Worm (Caenorhabditis elegans): ENCODE measurements around the gene mob-3.
"Not testable (repeated sequence)": the region's sequence is repeated elsewhere in the genome, so short reads cannot be mapped to it uniquely, and the experiment has no call there.

DNA sequence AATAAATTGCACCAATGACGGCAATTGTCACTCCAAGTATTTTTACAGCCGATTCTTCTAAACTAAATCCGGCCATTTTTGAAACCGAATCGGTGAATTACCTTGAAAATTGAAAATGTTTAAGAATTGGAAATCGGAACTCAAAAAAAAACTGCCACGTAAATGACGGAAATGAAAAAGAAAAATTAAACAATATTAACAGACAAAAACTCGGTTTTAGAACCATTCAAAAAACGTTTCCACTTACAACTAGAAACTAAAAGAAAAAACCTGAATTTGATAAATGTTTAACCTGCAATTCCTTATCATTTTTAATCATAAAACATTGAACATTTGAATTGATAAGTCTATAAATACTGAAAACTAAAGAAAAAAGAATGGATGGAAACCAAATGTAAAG is 23.7 kb downstream of the mob-3 start, which contains the start of gene Y40C5A.4:
- not testable (repeated sequence) for TF ChIP-seq hnd-1 (tag; optimal IDR thresholded peaks at IDR 0.05); tra-4 (tag; optimal IDR thresholded peaks at IDR 0.05); ama-1 (optimal IDR thresholded peaks at IDR 0.05); ceh-36 (tag; optimal IDR thresholded peaks at IDR 0.05); aly-1 (tag; optimal IDR thresholded peaks at IDR 0.05)
